Fruit fly (Drosophila melanogaster): ENCODE results near the gene CG11986.

Gene CG11986

DNA sequence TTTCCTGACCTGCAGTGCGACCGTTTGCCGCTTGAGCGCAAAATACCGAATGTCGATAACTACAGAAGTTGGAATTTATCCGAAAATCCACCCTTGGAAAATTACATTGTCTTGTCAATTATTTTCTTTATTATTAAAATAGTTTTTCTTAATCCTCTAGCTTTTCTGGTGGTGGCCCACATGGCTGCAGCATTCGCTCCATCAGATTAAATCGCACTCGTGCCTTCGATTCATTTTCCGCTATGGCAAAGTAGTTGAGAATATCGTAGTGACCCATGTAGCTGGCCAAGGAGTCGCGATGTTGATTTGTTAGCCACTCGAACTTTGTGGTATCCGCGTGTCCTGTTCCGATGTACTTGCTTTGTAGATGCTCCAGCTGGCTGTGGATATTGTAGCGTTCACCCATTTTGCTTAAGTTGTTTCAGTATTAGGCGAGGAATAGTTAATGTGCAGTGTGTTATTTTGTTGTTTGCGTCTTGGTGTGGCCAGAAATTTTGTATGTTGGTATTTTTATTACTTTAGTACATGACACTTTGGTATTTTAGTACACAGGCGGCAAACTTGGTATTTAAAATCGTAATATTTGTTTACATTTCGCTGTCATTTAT is at the start of gene CG11986, which contains the start of the genes Kcmf1 and Sf3b5:
CG11986 (plus strand) TSS at position 588 of the 608 bp plus-strand sequence.
Kcmf1 (minus strand) TSS at position 51 of the 608 bp plus-strand sequence.
Sf3b5 (minus strand) TSS at position 483 of the 608 bp plus-strand sequence.
- no peak for TF ChIP-seq CTCF (optimal IDR thresholded peaks at IDR 0.05)
- TF ChIP-seq CG8478 (optimal IDR thresholded peaks at IDR 0.05), result no peak

DNA sequence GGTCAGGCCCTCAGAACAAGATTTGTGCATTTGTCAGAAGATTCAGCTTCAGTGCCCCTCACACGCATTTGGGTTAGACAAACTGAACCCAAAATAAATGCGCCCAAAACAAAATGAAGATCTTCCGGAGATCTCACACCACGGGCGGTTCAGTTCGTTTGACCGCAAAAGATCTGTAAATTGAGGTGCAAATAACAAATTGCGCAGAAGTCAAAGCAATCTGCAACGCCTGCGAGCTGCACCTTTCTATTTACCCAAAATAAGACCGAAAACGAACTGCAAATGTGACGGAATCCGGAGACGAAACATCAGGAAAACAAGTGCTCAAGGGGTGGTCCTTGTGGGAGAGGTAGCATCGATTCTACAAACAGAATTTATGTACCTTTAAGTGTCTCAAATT is 49.7 kb upstream of the CG11986 start:
- TF ChIP-seq CG8478 (optimal IDR thresholded peaks at IDR 0.05), result no peak
- no peak for TF ChIP-seq CTCF (optimal IDR thresholded peaks at IDR 0.05)

DNA sequence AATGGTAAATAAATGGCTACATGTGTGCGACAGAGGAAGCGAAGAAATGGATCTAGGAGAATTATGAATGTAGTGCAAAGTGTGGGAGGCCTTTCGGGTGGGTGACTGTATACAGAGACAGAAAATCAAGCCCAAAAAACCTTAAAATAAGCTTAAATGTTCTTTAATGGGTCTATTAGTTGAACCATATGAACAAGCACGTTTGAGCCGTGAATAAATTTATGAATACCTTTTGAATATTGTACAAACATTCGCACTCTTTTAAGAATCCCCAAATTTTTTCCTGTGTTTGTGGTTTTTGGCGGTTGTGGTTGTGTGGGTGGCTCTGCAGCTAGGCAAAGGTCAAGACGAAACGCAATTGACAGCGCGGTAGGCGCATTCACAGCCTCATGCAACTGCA is 48.6 kb upstream of the CG11986 start:
- no peak for TF ChIP-seq CG8478 (optimal IDR thresholded peaks at IDR 0.05)
- TF ChIP-seq CTCF (optimal IDR thresholded peaks at IDR 0.05), result no peak

DNA sequence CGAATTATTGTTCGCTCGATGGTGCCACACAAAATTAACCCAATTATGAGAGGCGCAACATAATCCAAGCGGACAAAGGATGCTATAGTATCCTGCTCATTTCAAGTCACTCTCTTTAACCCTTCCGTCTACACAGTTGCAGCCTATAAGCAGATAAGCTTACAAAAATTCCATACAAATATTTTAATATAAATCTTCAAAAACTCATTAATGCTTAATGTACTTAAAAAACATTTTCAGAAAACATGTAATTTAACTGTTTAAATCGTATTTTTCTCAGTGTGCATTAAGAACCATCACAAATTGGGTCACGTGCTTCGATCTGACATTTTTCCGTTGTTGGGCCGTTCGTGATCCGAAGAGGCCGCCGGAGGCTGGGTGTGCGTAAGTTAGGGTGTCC is 46.4 kb upstream of the CG11986 start:
- TF ChIP-seq CTCF (optimal IDR thresholded peaks at IDR 0.05) (no peak), CG8478 (optimal IDR thresholded peaks at IDR 0.05) (no peak)

DNA sequence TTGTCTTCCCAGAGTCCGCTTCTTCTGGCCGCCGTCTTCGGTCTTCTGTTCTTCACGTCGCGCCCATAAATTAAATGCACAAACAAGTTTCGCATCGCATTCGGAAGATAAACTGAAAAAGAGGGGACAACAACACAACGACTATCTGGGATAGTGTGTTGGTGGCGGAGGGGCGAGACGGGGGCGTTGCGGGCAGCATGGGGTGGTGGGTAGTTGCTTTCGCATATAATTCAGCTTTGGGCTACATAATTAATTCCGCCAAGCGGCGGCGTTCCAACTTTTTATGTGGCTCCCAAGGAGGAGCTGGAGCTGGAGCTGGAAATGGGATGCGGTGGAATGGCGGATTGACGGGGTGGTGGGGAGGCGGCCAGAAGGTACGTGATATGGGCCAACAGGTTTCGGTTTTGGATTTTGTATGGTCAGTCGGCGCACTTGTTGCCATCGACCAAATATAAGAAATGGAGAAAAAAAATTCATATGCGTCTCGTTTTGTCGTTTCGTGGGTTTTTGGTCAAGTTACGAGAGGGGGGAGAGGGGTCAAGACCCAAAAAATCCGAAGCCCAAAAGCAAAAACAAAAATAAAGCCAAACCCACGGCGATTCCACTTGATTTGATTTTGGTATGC is 45.8 kb upstream of the CG11986 start:
- TF ChIP-seq CG8478 (optimal IDR thresholded peaks at IDR 0.05) (no peak), CTCF (optimal IDR thresholded peaks at IDR 0.05) (no peak)

DNA sequence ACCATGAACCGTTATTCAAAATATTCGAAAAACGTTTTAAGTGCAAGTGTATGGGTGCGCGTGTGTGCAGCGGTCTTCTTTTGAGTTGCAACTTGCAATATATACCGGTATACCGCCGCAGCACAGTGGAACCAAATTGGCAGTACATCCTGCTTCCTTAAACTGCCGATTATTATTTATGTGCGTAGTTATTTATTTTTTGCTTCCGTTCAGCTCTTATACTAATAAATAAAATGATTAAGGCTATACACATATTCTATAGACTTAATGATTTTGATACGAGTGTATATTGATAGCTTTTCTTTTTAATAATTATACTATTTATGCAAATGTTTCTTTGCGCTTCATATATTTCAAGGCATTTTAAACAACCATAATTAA is 45.3 kb upstream of the CG11986 start:
- TF ChIP-seq CG8478 (optimal IDR thresholded peaks at IDR 0.05), result no peak
- TF ChIP-seq CTCF (optimal IDR thresholded peaks at IDR 0.05), result no peak

DNA sequence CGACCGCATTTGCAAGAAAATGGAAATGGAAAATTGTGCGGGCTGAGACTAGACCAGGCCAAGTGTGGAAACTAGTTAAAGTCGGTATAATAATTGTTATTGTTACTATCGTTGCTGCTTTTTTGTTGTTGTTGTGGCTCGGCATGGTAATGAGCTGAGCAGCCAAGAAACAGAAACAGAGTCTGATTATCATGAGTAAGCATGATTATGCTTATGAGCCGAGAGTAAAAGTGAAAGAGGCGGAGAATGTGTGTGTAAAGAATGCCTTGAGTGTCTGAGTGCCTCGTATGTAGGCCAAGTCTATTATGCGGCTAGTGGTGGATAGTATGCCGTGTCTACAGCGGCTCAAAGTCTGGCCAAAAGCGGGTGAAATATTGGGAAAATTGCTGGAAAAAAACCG is 44.5 kb upstream of the CG11986 start:
- no peak for TF ChIP-seq CTCF (optimal IDR thresholded peaks at IDR 0.05)
- TF ChIP-seq CG8478 (optimal IDR thresholded peaks at IDR 0.05), result no peak

DNA sequence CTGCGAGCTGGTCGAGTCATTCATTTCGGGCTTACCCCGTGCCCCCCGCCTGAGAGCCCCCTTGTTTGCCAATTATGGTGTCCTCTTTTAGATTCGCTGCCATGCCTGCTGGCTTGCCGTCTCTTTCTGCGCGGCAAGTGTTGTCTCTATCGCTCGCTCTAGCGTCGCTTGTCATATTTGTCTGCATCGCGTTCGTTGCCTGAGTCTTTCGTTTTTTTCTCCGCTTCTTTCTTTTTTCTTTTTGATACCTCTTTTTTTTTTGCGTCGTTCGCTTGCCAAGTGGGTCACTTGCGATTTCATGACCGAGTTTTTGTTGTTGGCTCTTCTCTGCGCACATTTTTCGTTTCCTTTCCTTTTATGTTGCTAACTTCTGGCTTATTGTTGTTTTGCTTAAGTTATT is 43.5 kb upstream of the CG11986 start:
- TF ChIP-seq CG8478 (optimal IDR thresholded peaks at IDR 0.05), result no peak

DNA sequence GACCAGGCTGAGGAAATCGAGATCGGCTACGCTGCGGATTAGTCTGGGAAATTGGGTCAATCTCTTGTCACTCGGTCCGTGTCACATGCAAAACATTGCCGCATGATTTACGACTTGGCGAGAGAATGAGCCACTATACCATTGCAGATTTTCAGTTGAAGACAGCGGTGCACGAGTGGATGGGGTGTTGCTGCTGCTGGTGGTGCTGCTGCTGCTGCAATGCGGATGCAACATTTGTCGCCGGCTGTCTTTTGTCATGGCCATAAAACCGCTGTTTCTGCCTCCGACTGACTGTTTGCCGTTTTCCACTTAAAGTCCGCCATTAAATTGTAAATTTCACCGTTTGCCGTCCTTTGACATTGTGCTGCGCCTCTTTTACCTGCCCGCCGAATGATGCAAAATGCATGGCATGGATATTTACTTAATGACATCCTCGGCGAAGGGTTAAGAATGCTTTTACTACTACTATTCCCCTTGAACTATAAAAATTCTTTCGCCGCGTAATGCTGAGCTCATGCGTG is 39.1 kb upstream of the CG11986 start:
- TF ChIP-seq CTCF (optimal IDR thresholded peaks at IDR 0.05), result no peak
- no peak for TF ChIP-seq CG8478 (optimal IDR thresholded peaks at IDR 0.05)

DNA sequence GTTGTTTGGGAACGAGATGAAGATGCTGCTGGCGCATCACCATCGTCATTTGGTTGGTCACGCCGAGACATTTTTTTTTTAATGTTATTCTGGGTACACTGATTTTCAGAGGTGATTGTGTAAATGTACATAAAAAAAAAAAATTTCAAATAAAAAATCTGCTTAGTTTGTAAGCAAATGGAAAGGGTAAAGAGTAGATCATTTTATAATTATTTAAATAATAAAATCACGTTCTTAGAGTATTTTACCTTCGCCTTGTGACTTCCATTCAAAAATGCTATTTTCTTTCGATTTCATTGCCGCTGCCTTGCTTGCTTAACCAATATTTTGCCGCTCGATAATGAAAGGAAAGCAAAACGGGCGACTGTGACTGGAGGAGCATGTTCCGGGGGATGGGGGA is 36.5 kb upstream of the CG11986 start:
- TF ChIP-seq CTCF (optimal IDR thresholded peaks at IDR 0.05), result no peak
- TF ChIP-seq CG8478 (optimal IDR thresholded peaks at IDR 0.05), result no peak

DNA sequence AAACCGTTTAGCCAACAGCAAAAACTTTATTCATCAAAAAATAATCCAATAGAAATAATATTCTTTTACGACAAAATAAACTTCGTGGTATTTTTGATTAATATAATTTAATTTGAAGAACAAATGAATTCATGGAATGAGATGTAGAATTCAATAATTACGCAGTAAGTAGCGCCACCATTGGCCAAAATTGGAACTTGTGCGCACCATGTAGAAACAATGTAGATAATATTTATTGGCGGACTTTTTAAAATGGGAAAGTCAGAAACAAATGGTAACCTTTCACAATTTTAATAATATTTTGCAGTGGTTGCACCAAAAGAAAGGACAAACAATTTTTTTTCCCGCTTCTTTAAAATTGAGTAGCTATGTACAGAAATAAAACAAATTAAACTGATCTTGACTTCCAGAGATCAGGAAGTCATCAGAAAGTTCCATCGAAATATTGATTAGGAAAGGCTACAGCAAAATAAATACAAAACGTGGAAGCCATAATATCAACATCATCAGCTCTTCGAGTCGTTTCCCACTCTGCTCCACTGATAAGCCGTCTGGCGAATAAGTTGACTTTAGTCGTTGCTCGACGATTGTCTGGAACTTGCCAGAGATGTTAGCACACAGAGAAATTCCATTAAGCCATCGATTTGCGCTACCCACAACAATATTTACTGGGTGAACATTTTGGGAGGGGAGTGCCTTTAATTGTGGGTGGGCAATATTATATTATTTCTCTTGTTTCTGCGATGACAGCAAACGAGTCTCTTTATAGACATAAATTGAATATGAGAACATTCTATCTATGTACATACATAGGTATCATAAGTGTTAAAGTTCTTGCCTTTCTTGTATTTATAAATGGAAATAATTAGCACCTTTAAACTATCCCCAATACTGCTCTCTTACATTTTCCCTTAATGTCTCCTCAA is 35.1 kb upstream of the CG11986 start:
- TF ChIP-seq CTCF (optimal IDR thresholded peaks at IDR 0.05) (peak; percentile 77 to 93), CG8478 (optimal IDR thresholded peaks at IDR 0.05) (no peak)

DNA sequence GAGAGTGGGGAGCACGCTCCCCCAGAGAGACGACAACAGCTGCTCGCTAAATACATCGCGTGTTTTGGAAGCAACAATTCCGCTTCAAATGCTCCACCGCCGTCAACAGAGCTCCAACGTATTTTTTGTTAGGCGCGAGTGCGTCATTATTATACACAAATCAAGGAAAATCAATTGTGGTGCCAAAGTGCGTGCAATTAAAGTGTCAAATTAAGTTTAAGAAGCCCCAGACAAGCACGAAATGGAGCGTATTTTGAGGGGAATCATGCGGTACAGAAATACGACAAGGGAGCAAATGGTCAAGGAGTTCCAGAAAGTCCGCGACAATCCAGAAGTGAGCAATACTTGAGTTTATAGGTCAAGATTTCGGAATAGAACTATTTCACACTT is 34.5 kb upstream of the CG11986 start, which contains the start of gene CAHbeta:
CAHbeta (plus strand) TSS at position 85 of the 390 bp plus-strand sequence.
- no peak for TF ChIP-seq CG8478 (optimal IDR thresholded peaks at IDR 0.05)
- no peak for TF ChIP-seq CTCF (optimal IDR thresholded peaks at IDR 0.05)

DNA sequence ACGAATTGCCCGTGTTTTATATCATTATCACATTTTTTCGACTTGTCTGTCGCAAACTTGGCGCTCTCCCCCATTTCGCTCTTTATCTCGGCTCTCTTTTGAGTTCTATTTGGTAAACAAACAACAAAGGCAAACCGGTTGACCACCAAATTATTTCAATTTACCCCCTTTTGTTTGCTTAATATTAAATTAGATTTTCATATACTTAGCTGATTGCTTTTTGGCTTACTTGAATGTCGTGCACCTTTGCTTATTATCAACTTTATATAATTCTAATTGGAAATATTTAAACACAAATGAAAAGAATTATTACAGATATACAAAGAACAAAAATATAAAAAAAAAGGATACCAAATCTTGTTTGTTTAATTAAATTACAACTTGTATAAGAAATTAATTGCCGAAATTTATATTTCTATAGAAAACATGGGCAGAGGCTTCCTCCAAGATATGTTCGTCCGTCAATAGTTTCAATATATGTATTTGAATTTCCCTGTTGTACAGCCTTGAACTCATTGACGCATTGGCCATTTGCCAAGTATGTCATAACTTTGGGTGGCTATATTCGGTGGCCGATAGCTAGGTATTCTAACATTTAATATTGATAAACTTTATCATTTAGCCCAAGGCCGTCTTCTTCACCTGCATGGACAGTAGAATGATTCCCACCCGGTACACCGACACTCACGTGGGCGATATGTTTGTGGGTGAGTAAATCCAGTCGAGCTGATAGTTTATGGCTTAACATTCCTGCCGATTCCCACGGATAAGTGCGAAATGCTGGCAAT is 33.8 kb upstream of the CG11986 start:
- no peak for TF ChIP-seq CTCF (optimal IDR thresholded peaks at IDR 0.05)
- no peak for TF ChIP-seq CG8478 (optimal IDR thresholded peaks at IDR 0.05)

DNA sequence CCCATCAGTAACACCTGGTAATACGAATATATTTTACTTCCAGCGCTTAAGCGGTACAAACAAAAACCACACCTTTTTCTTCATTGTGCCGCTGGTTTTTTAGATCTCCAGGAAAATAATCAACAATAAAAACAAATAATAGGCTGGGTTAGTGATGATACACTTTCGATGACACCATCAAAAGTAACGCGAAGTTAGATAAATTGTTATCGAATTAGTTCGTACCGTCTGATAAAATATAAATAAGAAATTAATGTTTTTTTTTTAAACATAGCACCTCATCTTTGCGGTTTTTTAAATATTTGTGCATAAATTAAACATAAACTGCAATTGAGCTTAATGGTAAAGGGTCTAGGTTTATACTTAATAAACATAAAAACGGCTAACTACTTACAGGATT is 31.1 kb upstream of the CG11986 start, which contains the start of gene RagA-B:
RagA-B (minus strand) TSS at position 175 of the 400 bp plus-strand sequence.
- TF ChIP-seq CTCF (optimal IDR thresholded peaks at IDR 0.05) (no peak), CG8478 (optimal IDR thresholded peaks at IDR 0.05) (no peak)
